Worm (Caenorhabditis elegans) whole organism, L1 larva: Measurements from ENCODE around the gene K01B6.4.

Source experiments
- ama-1 ChIP-seq: fragments of 150-350 bp; optimal IDR thresholded peaks from 2 replicates; lab custom pipeline; 2014
- dpl-1 ChIP-seq, 3 experiments: fragments of 150-350 bp in 2 of 3; sonication (generic microtip) in 1 of 3; optimal IDR thresholded peaks; 2 replicates each; lab custom pipeline; 2014 to 2017; ENCODE audit warnings: missing biosample characterization in 3 of 3, missing genetic modification characterization in 3 of 3, missing genetic modification reagents in 3 of 3
- efl-3 ChIP-seq: fragments of 200-800 bp; sonication (Bioruptor generic); optimal IDR thresholded peaks from 2 replicates; lab custom pipeline; 2018; ENCODE audit warnings: mild to moderate bottlenecking, missing genetic modification characterization, missing compliant biosample characterization
- lin-35 ChIP-seq, 2 experiments: fragments of 150-350 bp; optimal IDR thresholded peaks; 2 replicates each; lab custom pipeline; 2014; ENCODE audit warnings: missing biosample characterization in 2 of 2, missing genetic modification characterization in 2 of 2, missing genetic modification reagents in 2 of 2
- mdl-1 ChIP-seq, 2 experiments: fragments of 150-350 bp; optimal IDR thresholded peaks; 2 replicates each; lab custom pipeline; 2014 to 2017; ENCODE audit warnings: missing biosample characterization in 2 of 2, missing genetic modification characterization in 2 of 2, inconsistent platforms in 1 of 2
- nhr-11 ChIP-seq: fragments of 150-350 bp; optimal IDR thresholded peaks from 2 replicates; lab custom pipeline; 2014; ENCODE audit warnings: missing biosample characterization, missing genetic modification characterization
- nhr-19 ChIP-seq: fragments of 200-800 bp; sonication (Bioruptor generic); conservative IDR thresholded peaks from 2 replicates; pipeline ENCODE4 v1.3.6; 2022; ENCODE audit warnings: missing genetic modification characterization, missing compliant biosample characterization
- nhr-76 ChIP-seq: sonication (generic microtip); optimal IDR thresholded peaks from 2 replicates; lab custom pipeline; 2017; ENCODE audit warnings: missing biosample characterization, missing genetic modification characterization
- pqm-1 ChIP-seq: sonication (generic microtip); optimal IDR thresholded peaks from 3 replicates; lab custom pipeline; 2017; ENCODE audit warnings: missing biosample characterization, missing genetic modification characterization
- sptf-1 ChIP-seq: fragments of 150-350 bp; optimal IDR thresholded peaks from 2 replicates; lab custom pipeline; 2014; ENCODE audit warnings: missing biosample characterization, missing genetic modification characterization
- sup-37 ChIP-seq: fragments of 200-800 bp; sonication (Bioruptor generic); optimal IDR thresholded peaks from 2 replicates; lab custom pipeline; 2018; ENCODE audit warnings: mild to moderate bottlenecking, missing genetic modification characterization, missing compliant biosample characterization

DNA sequence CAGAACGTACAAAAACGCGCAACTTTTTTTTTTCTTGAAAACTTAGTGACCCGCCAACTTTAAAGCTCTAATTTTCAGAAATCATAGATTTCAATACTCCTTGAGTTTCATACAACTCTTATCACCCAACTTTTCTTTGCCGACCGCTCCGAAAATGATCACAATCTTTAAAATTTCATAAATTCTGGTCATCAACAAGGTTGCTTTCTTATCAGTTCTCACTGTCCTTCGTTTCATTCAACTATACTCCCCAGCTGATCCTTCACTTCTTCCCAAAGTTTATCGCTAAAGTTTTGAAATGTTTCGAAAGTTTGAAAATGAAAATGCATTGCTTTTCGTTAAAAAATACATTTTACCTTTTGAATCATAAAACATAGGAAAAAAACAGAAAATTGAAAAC lies 41.4 kb downstream of the K01B6.4 start:
- TF ChIP-seq nhr-19, result no peak
- TF ChIP-seq dpl-1 (GFP tag; optimal IDR thresholded peaks at IDR 0.05; lab: Kevin White, UChicago), result no peak
- no peak for TF ChIP-seq ama-1 (lab: Kevin White, UChicago)
- peak; percentile 48 for TF ChIP-seq pqm-1 (tag; lab: Kevin White, UChicago)
- no peak for TF ChIP-seq mdl-1 (tag; optimal IDR thresholded peaks at IDR 0.05; lab: Kevin White, UChicago)
- TF ChIP-seq efl-3, result no peak
- TF ChIP-seq sptf-1 (tag; lab: Kevin White, UChicago), result no peak
- TF ChIP-seq sup-37 (GFP tag; lab: Kevin White, UChicago), result no peak
- TF ChIP-seq nhr-76 (tag; lab: Kevin White, UChicago), result no peak
- no peak for TF ChIP-seq lin-35 (GFP tag; optimal IDR thresholded peaks at IDR 0.05; lab: Kevin White, UChicago)
- TF ChIP-seq nhr-11 (tag; lab: Kevin White, UChicago), result no peak
